Fruit fly (Drosophila melanogaster) whole organism, prepupa: ENCODE measurements around the gene CG18746.

Source experiments
- CG16779 ChIP-seq: fragments of 200-800 bp; sonication (Bioruptor generic); optimal IDR thresholded peaks from 3 replicates; lab custom pipeline; 2017; ENCODE audit warnings: missing biosample characterization, mild to moderate bottlenecking, missing genetic modification characterization
- CG32006 ChIP-seq: fragments of 200-800 bp; sonication (Bioruptor generic); optimal IDR thresholded peaks from 3 replicates; lab custom pipeline; 2017; ENCODE audit warnings: missing biosample characterization, mild to moderate bottlenecking, missing genetic modification characterization
- CG34406 ChIP-seq: fragments of 200-800 bp; sonication (Bioruptor generic); optimal IDR thresholded peaks from 3 replicates; lab custom pipeline; 2016; ENCODE audit warnings: missing biosample characterization, missing genetic modification characterization
- CG6808 ChIP-seq: fragments of 200-800 bp; sonication (Bioruptor generic); optimal IDR thresholded peaks from 3 replicates; lab custom pipeline; 2017; ENCODE audit warnings: missing biosample characterization, missing genetic modification characterization, mild to moderate bottlenecking, moderate library complexity, missing genetic modification reagents
- CG6854 ChIP-seq: fragments of 200-800 bp; sonication (Bioruptor generic); optimal IDR thresholded peaks from 2 replicates; lab custom pipeline; 2017; ENCODE audit warnings: missing biosample characterization, mild to moderate bottlenecking, missing genetic modification characterization
- Eip78C ChIP-seq: fragments of 200-800 bp; sonication (Bioruptor generic); peaks from one replicate; lab custom pipeline; 2016; ENCODE audit warnings: missing biosample characterization, missing genetic modification characterization
- cyc ChIP-seq: fragments of 200-800 bp; sonication (Bioruptor generic); optimal IDR thresholded peaks from 3 replicates; lab custom pipeline; 2016; ENCODE audit warnings: missing biosample characterization, missing genetic modification characterization
- eg ChIP-seq: fragments of 200-800 bp; sonication (Bioruptor generic); IDR thresholded peaks from 3 replicates; pipeline ENCODE4 v1.3.6; 2022; ENCODE audit warnings: missing biosample characterization, missing genetic modification characterization
- lz ChIP-seq: fragments of 200-800 bp; sonication (Bioruptor generic); optimal IDR thresholded peaks from 3 replicates; lab custom pipeline; 2016; ENCODE audit warnings: missing biosample characterization, missing genetic modification characterization
- spab ChIP-seq: fragments of 200-800 bp; sonication (Bioruptor generic); optimal IDR thresholded peaks from 2 replicates; lab custom pipeline; 2017; ENCODE audit warnings: missing biosample characterization, mild to moderate bottlenecking, missing genetic modification characterization, missing genetic modification reagents
- svp ChIP-seq: fragments of 200-800 bp; sonication (Bioruptor generic); peaks from one replicate; lab custom pipeline; 2016; ENCODE audit warnings: missing biosample characterization, missing genetic modification characterization

- no peak for TF ChIP-seq CG32006
- TF ChIP-seq CG6854 (GFP tag; lab: Kevin White, UChicago): no peak
- no peak for TF ChIP-seq lz
- TF ChIP-seq Eip78C (GFP tag; lab: Kevin White, UChicago): no peak
- no peak for TF ChIP-seq cyc (GFP tag; lab: Kevin White, UChicago)
- no peak for TF ChIP-seq CG6808 (GFP tag; lab: Kevin White, UChicago)
- no peak for TF ChIP-seq CG16779 (tag; lab: Kevin White, UChicago)
- no peak for TF ChIP-seq svp
- no peak for TF ChIP-seq CG34406
- no peak for TF ChIP-seq spab
- no peak for TF ChIP-seq eg
Measured at dm6 chr3R:7804332-7804731, 14.3 kb upstream of the CG18746 start, which contains the start of gene CG18268.
